Fruit fly (Drosophila melanogaster) whole organism, pupa: ENCODE measurements around the gene ND-24.
A peak's percentile ranks its signal among the peaks of the same experiment; 100 is the strongest.

ENCODE experiments used
- CG12605 ChIP-seq: fragments of 200-800 bp; sonication (Bioruptor generic); IDR thresholded peaks from 2 replicates; pipeline ENCODE4 v1.3.6; 2022; ENCODE audit warnings: missing biosample characterization, missing genetic modification characterization
- CG32121 ChIP-seq: fragments of 200-800 bp; sonication (Bioruptor generic); IDR thresholded peaks from 2 replicates; pipeline ENCODE4 v1.3.6; 2022; ENCODE audit warnings: missing biosample characterization, missing genetic modification characterization
- CG34367 ChIP-seq: fragments of 200-800 bp; sonication (Bioruptor generic); optimal IDR thresholded peaks from 2 replicates; lab custom pipeline; 2018; ENCODE audit warnings: missing biosample characterization, mild to moderate bottlenecking, missing genetic modification characterization
- CG4496 ChIP-seq: fragments of 200-800 bp; sonication (Bioruptor generic); IDR thresholded peaks from 3 replicates; pipeline ENCODE4 v1.3.6; 2022; ENCODE audit warnings: missing biosample characterization, missing genetic modification characterization
- CG8159 ChIP-seq: fragments of 200-800 bp; sonication (Bioruptor generic); optimal IDR thresholded peaks from 3 replicates; lab custom pipeline; 2018; ENCODE audit warnings: missing biosample characterization, mild to moderate bottlenecking, missing genetic modification characterization, moderate library complexity
- CG8301 ChIP-seq: fragments of 200-800 bp; sonication (Bioruptor generic); optimal IDR thresholded peaks from 2 replicates; lab custom pipeline; 2018; ENCODE audit warnings: missing biosample characterization, mild to moderate bottlenecking, missing genetic modification characterization
- EcR ChIP-seq: fragments of 200-800 bp; sonication (Bioruptor generic); optimal IDR thresholded peaks from 3 replicates; lab custom pipeline; 2019; ENCODE audit warnings: missing biosample characterization, missing genetic modification characterization, mild to moderate bottlenecking, moderate library complexity, missing genetic modification reagents
- Ets98B ChIP-seq: fragments of 200-800 bp; sonication (Bioruptor generic); IDR thresholded peaks from 2 replicates; pipeline ENCODE4 v1.3.6; 2022; ENCODE audit warnings: missing biosample characterization, missing genetic modification characterization
- Pif1A ChIP-seq: fragments of 200-800 bp; sonication (Bioruptor generic); optimal IDR thresholded peaks from 3 replicates; lab custom pipeline; 2016; ENCODE audit warnings: missing biosample characterization, missing genetic modification characterization
- Pif1B ChIP-seq: fragments of 200-800 bp; sonication (Bioruptor generic); optimal IDR thresholded peaks from 3 replicates; lab custom pipeline; 2016; ENCODE audit warnings: missing biosample characterization, missing genetic modification characterization
- Snoo ChIP-seq: fragments of 200-800 bp; sonication (Bioruptor generic); optimal IDR thresholded peaks from 3 replicates; lab custom pipeline; 2017; ENCODE audit warnings: missing biosample characterization, mild to moderate bottlenecking, missing genetic modification characterization, inconsistent platforms
- rn ChIP-seq: fragments of 200-800 bp; sonication (Bioruptor generic); IDR thresholded peaks from 2 replicates; pipeline ENCODE4 v1.3.6; 2022; ENCODE audit warnings: missing biosample characterization, missing genetic modification characterization

dm6 chrX:17657050-17657696, 25.3 kb downstream of the ND-24 start, which contains the start of gene beta-Spec:
- TF ChIP-seq CG12605 (GFP tag; lab: Robert Waterston, UW) (no peak), Ets98B (GFP tag; lab: Robert Waterston, UW) (no peak), CG8159 (no peak), Pif1A (GFP tag; lab: Kevin White, UChicago) (no peak), rn (GFP tag; lab: Robert Waterston, UW) (no peak), CG4496 (GFP tag; lab: Robert Waterston, UW) (0 out of 3 replicates have a peak, but pooled peaks have one; percentile 26), CG8301 (no peak), EcR (GFP tag; lab: Kevin White, UChicago) (no peak), Snoo (no peak), CG34367 (tag; lab: Kevin White, UChicago) (no peak), CG32121 (GFP tag; lab: Robert Waterston, UW) (no peak), Pif1B (GFP tag; lab: Kevin White, UChicago) (no peak)
